Worm (Caenorhabditis elegans) whole organism, L1 larva: Measurements from ENCODE around the gene nhr-128.

Experiments
- aha-1 ChIP-seq: fragments of 150-350 bp; optimal IDR thresholded peaks from 2 replicates; lab custom pipeline; 2014; ENCODE audit warnings: missing biosample characterization, missing genetic modification characterization
- alr-1 ChIP-seq: fragments of 200-800 bp; sonication (Bioruptor generic); optimal IDR thresholded peaks from 2 replicates; lab custom pipeline; 2018; ENCODE audit warnings: borderline replicate concordance, mild to moderate bottlenecking, missing genetic modification characterization, missing compliant biosample characterization
- aly-2 ChIP-seq: fragments of 150-350 bp; optimal IDR thresholded peaks from 2 replicates; lab custom pipeline; 2014; ENCODE audit warnings: missing biosample characterization, missing genetic modification characterization
- ama-1 ChIP-seq: fragments of 150-350 bp; optimal IDR thresholded peaks from 2 replicates; lab custom pipeline; 2014
- ceh-8 ChIP-seq: fragments of 200-800 bp; sonication (Bioruptor generic); optimal IDR thresholded peaks from 2 replicates; lab custom pipeline; 2018; ENCODE audit warnings: mild to moderate bottlenecking, missing genetic modification characterization, moderate library complexity, missing compliant biosample characterization
- ceh-90 ChIP-seq: sonication (generic microtip); optimal IDR thresholded peaks from 2 replicates; lab custom pipeline; 2016; ENCODE audit warnings: missing genetic modification characterization, missing compliant biosample characterization
- ces-1 ChIP-seq: fragments of 150-350 bp; optimal IDR thresholded peaks from 2 replicates; lab custom pipeline; 2014; ENCODE audit warnings: missing biosample characterization, missing genetic modification reagents, missing genetic modification characterization
- dpl-1 ChIP-seq, 3 experiments: fragments of 150-350 bp in 2 of 3; sonication (generic microtip) in 1 of 3; optimal IDR thresholded peaks; 2 replicates each; lab custom pipeline; 2014 to 2017; ENCODE audit warnings: missing biosample characterization in 3 of 3, missing genetic modification characterization in 3 of 3, missing genetic modification reagents in 3 of 3
- dsc-1 ChIP-seq: sonication (generic microtip); optimal IDR thresholded peaks from 2 replicates; lab custom pipeline; 2016; ENCODE audit warnings: mild to moderate bottlenecking, missing genetic modification characterization, missing compliant biosample characterization
- efl-1 ChIP-seq, 4 experiments: fragments of 150-350 bp; optimal IDR thresholded peaks in 3 of 4; peaks in 1 of 4; 1 replicate in 1 of 4; 2 replicates in 3 of 4; lab custom pipeline; 2014; ENCODE audit warnings: missing biosample characterization in 2 of 4, missing genetic modification characterization in 2 of 4, missing genetic modification reagents in 2 of 4
- elt-2 ChIP-seq: sonication (generic microtip); optimal IDR thresholded peaks from 2 replicates; lab custom pipeline; 2016; ENCODE audit warnings: missing genetic modification characterization, mild to moderate bottlenecking, inconsistent platforms, missing compliant biosample characterization, missing genetic modification reagents
- fkh-10 ChIP-seq: sonication (generic microtip); optimal IDR thresholded peaks from 2 replicates; lab custom pipeline; 2017; ENCODE audit warnings: missing biosample characterization, missing genetic modification reagents, missing genetic modification characterization
- fkh-8 ChIP-seq: sonication (generic microtip); optimal IDR thresholded peaks from 2 replicates; lab custom pipeline; 2016; ENCODE audit warnings: mild to moderate bottlenecking, missing genetic modification characterization, missing compliant biosample characterization
- fos-1 ChIP-seq: fragments of 150-350 bp; optimal IDR thresholded peaks from 2 replicates; lab custom pipeline; 2014; ENCODE audit warnings: missing biosample characterization, missing genetic modification characterization
- hpl-2 ChIP-seq: fragments of 150-350 bp; optimal IDR thresholded peaks from 2 replicates; lab custom pipeline; 2014; ENCODE audit warnings: missing biosample characterization, missing genetic modification reagents, missing genetic modification characterization
- irx-1 ChIP-seq: sonication (generic microtip); optimal IDR thresholded peaks from 2 replicates; lab custom pipeline; 2016; ENCODE audit warnings: missing genetic modification characterization, missing compliant biosample characterization
- lin-14 ChIP-seq: fragments of 200-800 bp; sonication (Bioruptor generic); optimal IDR thresholded peaks from 2 replicates; lab custom pipeline; 2018; ENCODE audit warnings: mild to moderate bottlenecking, missing genetic modification characterization, moderate library complexity, missing compliant biosample characterization
- mef-2 ChIP-seq: fragments of 150-350 bp; optimal IDR thresholded peaks from 2 replicates; lab custom pipeline; 2014; ENCODE audit warnings: missing biosample characterization, missing genetic modification characterization
- mep-1 ChIP-seq: fragments of 150-350 bp; optimal IDR thresholded peaks from 2 replicates; lab custom pipeline; 2014; ENCODE audit warnings: missing biosample characterization, missing genetic modification characterization
- nhr-19 ChIP-seq: fragments of 200-800 bp; sonication (Bioruptor generic); conservative IDR thresholded peaks from 2 replicates; pipeline ENCODE4 v1.3.6; 2022; ENCODE audit warnings: missing genetic modification characterization, missing compliant biosample characterization
- nhr-237 ChIP-seq: fragments of 150-350 bp; optimal IDR thresholded peaks from 2 replicates; lab custom pipeline; 2014; ENCODE audit warnings: missing biosample characterization, missing genetic modification characterization
- nhr-47 ChIP-seq: sonication (generic microtip); optimal IDR thresholded peaks from 2 replicates; lab custom pipeline; 2016; ENCODE audit warnings: mild to moderate bottlenecking, missing genetic modification characterization, moderate library complexity, missing compliant biosample characterization
- nhr-71 ChIP-seq: sonication (generic microtip); optimal IDR thresholded peaks from 2 replicates; lab custom pipeline; 2016; ENCODE audit warnings: mild to moderate bottlenecking, missing genetic modification characterization, moderate library complexity, missing compliant biosample characterization
- nhr-77 ChIP-seq: fragments of 150-350 bp; optimal IDR thresholded peaks from 2 replicates; lab custom pipeline; 2014; ENCODE audit warnings: missing biosample characterization, missing genetic modification characterization
- pag-3 ChIP-seq: sonication (generic microtip); optimal IDR thresholded peaks from 2 replicates; lab custom pipeline; 2017; ENCODE audit warnings: missing genetic modification characterization, mild to moderate bottlenecking, missing compliant biosample characterization, antibody characterized with exemption, borderline replicate concordance; ENCODE audit not compliant: insufficient read depth
- pax-3 ChIP-seq: fragments of 200-800 bp; sonication (Bioruptor generic); optimal IDR thresholded peaks from 2 replicates; lab custom pipeline; 2018; ENCODE audit warnings: mild to moderate bottlenecking, missing genetic modification characterization, moderate library complexity, missing compliant biosample characterization
- pqm-1 ChIP-seq: sonication (generic microtip); optimal IDR thresholded peaks from 3 replicates; lab custom pipeline; 2017; ENCODE audit warnings: missing biosample characterization, missing genetic modification characterization
- rnt-1 ChIP-seq: sonication (generic microtip); optimal IDR thresholded peaks from 2 replicates; lab custom pipeline; 2016; ENCODE audit warnings: mild to moderate bottlenecking, missing genetic modification characterization, moderate library complexity, missing compliant biosample characterization
- skn-1 ChIP-seq: fragments of 150-350 bp; optimal IDR thresholded peaks from 2 replicates; lab custom pipeline; 2014; ENCODE audit warnings: missing biosample characterization, missing genetic modification characterization
- snu-23 ChIP-seq: sonication (generic microtip); optimal IDR thresholded peaks from 2 replicates; lab custom pipeline; 2016; ENCODE audit warnings: missing genetic modification characterization, missing compliant biosample characterization
- sox-4 ChIP-seq: sonication (generic microtip); optimal IDR thresholded peaks from 2 replicates; lab custom pipeline; 2016; ENCODE audit warnings: missing genetic modification characterization, missing compliant biosample characterization
- sptf-1 ChIP-seq: fragments of 150-350 bp; optimal IDR thresholded peaks from 2 replicates; lab custom pipeline; 2014; ENCODE audit warnings: missing biosample characterization, missing genetic modification characterization
- sup-37 ChIP-seq: fragments of 200-800 bp; sonication (Bioruptor generic); optimal IDR thresholded peaks from 2 replicates; lab custom pipeline; 2018; ENCODE audit warnings: mild to moderate bottlenecking, missing genetic modification characterization, missing compliant biosample characterization
- tbx-2 ChIP-seq: sonication (generic microtip); optimal IDR thresholded peaks from 2 replicates; lab custom pipeline; 2016; ENCODE audit warnings: missing genetic modification characterization, missing compliant biosample characterization
- tlp-1 ChIP-seq: fragments of 150-350 bp; optimal IDR thresholded peaks from 2 replicates; lab custom pipeline; 2014; ENCODE audit warnings: missing biosample characterization, missing genetic modification characterization
- unc-86 ChIP-seq: sonication (generic microtip); optimal IDR thresholded peaks from 2 replicates; lab custom pipeline; 2016; ENCODE audit warnings: missing genetic modification characterization, missing compliant biosample characterization
- vab-15 ChIP-seq: sonication (generic microtip); optimal IDR thresholded peaks from 2 replicates; lab custom pipeline; 2017; ENCODE audit warnings: missing genotype, mild to moderate bottlenecking, missing genetic modification characterization, missing compliant biosample characterization
- xbp-1 ChIP-seq: sonication (generic microtip); optimal IDR thresholded peaks from 2 replicates; lab custom pipeline; 2016; ENCODE audit warnings: missing genetic modification characterization, missing compliant biosample characterization
- zag-1 ChIP-seq: fragments of 150-350 bp; optimal IDR thresholded peaks from 2 replicates; lab custom pipeline; 2014; ENCODE audit warnings: missing biosample characterization, missing genetic modification characterization
- zip-4 ChIP-seq: fragments of 200-800 bp; sonication (Bioruptor generic); optimal IDR thresholded peaks from 2 replicates; lab custom pipeline; 2018; ENCODE audit warnings: mild to moderate bottlenecking, missing genetic modification characterization, moderate library complexity, missing compliant biosample characterization
- ztf-11 ChIP-seq, 2 experiments: sonication (generic microtip); optimal IDR thresholded peaks; 2 replicates each; lab custom pipeline; 2016 to 2017; ENCODE audit warnings: missing genetic modification characterization in 2 of 2, missing biosample characterization in 1 of 2, missing compliant biosample characterization in 1 of 2

nhr-128 gene

ce11 chrV:2221764-2222163, at the start of gene nhr-128:
TSS of gene nhr-128 (plus strand) at chrV:2222064.
- TF ChIP-seq mef-2 (no peak), aha-1 (tag; lab: Kevin White, UChicago) (no peak), pax-3 (tag; lab: Kevin White, UChicago) (no peak), ama-1 (lab: Kevin White, UChicago) (no peak), mep-1 (tag; lab: Kevin White, UChicago) (no peak), tlp-1 (tag; lab: Kevin White, UChicago) (no peak), lin-14 (GFP tag; lab: Kevin White, UChicago) (no peak), alr-1 (tag; lab: Kevin White, UChicago) (no peak), ceh-8 (GFP tag; lab: Kevin White, UChicago) (no peak), pag-3 (no peak), irx-1 (tag; lab: Kevin White, UChicago) (no peak), zag-1 (tag; lab: Kevin White, UChicago) (no peak), ces-1 (no peak)

- no peak for TF ChIP-seq efl-1 (optimal IDR thresholded peaks at IDR 0.05; lab: Kevin White, UChicago)
- TF ChIP-seq efl-1 (GFP tag; optimal IDR thresholded peaks at IDR 0.05 in 1 of 2; lab: Kevin White, UChicago), result peak; percentile 19 to 92
- TF ChIP-seq sox-4 (tag; lab: Kevin White, UChicago), result no peak
- no peak for TF ChIP-seq zip-4 (GFP tag; lab: Kevin White, UChicago)
- TF ChIP-seq nhr-77 (tag; lab: Kevin White, UChicago), result no peak
- TF ChIP-seq aly-2 (tag; lab: Kevin White, UChicago), result no peak
- TF ChIP-seq sptf-1 (tag; lab: Kevin White, UChicago), result no peak
Measured at ce11 chrV:2174465-2174864, 47.4 kb upstream of the nhr-128 start.

ce11 chrV:2175242-2175641, 46.6 kb upstream of the nhr-128 start, which contains the start of gene C45H4.18:
TSS of gene C45H4.18 (plus strand) at chrV:2175542.
- TF ChIP-seq dsc-1 (tag; lab: Kevin White, UChicago), result no peak
- TF ChIP-seq pqm-1, result no peak
- TF ChIP-seq fkh-8 (tag; lab: Kevin White, UChicago), result no peak
- TF ChIP-seq, all 84 proteins: peak for 0

ce11 chrV:2177307-2177764, 44.5 kb upstream of the nhr-128 start, which contains the start of gene srbc-17:
TSS of gene srbc-17 (plus strand) at chrV:2177714.
- TF ChIP-seq sup-37, result no peak
- TF ChIP-seq tbx-2 (tag; lab: Kevin White, UChicago), result no peak
- no peak for TF ChIP-seq hpl-2 (GFP tag; lab: Kevin White, UChicago)
- no peak for TF ChIP-seq unc-86 (tag; lab: Kevin White, UChicago)
- TF ChIP-seq nhr-77 (tag; lab: Kevin White, UChicago), result no peak
- no peak for TF ChIP-seq lin-14 (GFP tag; lab: Kevin White, UChicago)
- no peak for TF ChIP-seq nhr-71
- no peak for TF ChIP-seq fkh-8 (tag; lab: Kevin White, UChicago)
- TF ChIP-seq ceh-90 (tag; lab: Kevin White, UChicago), result no peak
- TF ChIP-seq nhr-237 (tag; lab: Kevin White, UChicago), result no peak
- TF ChIP-seq ztf-11 (tag; optimal IDR thresholded peaks at IDR 0.05; lab: Kevin White, UChicago), result no peak
- TF ChIP-seq efl-1 (optimal IDR thresholded peaks at IDR 0.05; lab: Kevin White, UChicago), result no peak
- no peak for TF ChIP-seq efl-1 (GFP tag; optimal IDR thresholded peaks at IDR 0.05 in 1 of 2; lab: Kevin White, UChicago)
- no peak for TF ChIP-seq rnt-1
- TF ChIP-seq vab-15 (tag; lab: Kevin White, UChicago), result no peak
- no peak for TF ChIP-seq elt-2

- TF ChIP-seq tbx-2 (tag; lab: Kevin White, UChicago), result no peak
- no peak for TF ChIP-seq nhr-19 (GFP tag; lab: Robert Waterston, UW)
- TF ChIP-seq pqm-1, result no peak
- TF ChIP-seq fos-1 (tag; lab: Kevin White, UChicago), result no peak
- TF ChIP-seq skn-1, result no peak
- TF ChIP-seq nhr-47 (tag; lab: Kevin White, UChicago), result no peak
- no peak for TF ChIP-seq dpl-1 (GFP tag; optimal IDR thresholded peaks at IDR 0.05; lab: Kevin White, UChicago)
- TF ChIP-seq xbp-1 (tag; lab: Kevin White, UChicago), result no peak
- TF ChIP-seq snu-23, result no peak
- TF ChIP-seq fkh-10 (GFP tag; lab: Kevin White, UChicago), result no peak
- TF ChIP-seq aha-1 (tag; lab: Kevin White, UChicago), result no peak
- no peak for TF ChIP-seq ztf-11 (tag; optimal IDR thresholded peaks at IDR 0.05; lab: Kevin White, UChicago)
- no peak for TF ChIP-seq unc-86 (tag; lab: Kevin White, UChicago)
Measured at ce11 chrV:2179214-2179613, 42.6 kb upstream of the nhr-128 start, which contains the start of gene cyp-33C1. TSS of gene cyp-33C1 (plus strand) at chrV:2179514.
